Fruit fly (Drosophila melanogaster) whole organism, pupa: ENCODE data around the gene Noa36.

Source experiments
- CG10348 ChIP-seq: fragments of 200-800 bp; sonication (Bioruptor generic); IDR thresholded peaks from 2 replicates; pipeline ENCODE4 v1.3.6; 2022; ENCODE audit warnings: missing biosample characterization, missing genetic modification characterization
- CG14655 ChIP-seq: fragments of 200-800 bp; sonication (Bioruptor generic); optimal IDR thresholded peaks from 3 replicates; lab custom pipeline; 2017; ENCODE audit warnings: mild to moderate bottlenecking, missing biosample characterization, missing genetic modification reagents, missing genetic modification characterization
- CG17806 ChIP-seq: fragments of 200-800 bp; sonication (Bioruptor generic); optimal IDR thresholded peaks from 2 replicates; lab custom pipeline; 2018; ENCODE audit warnings: missing biosample characterization, mild to moderate bottlenecking, missing genetic modification characterization, moderate library complexity

- TF ChIP-seq CG10348 (GFP tag; lab: Robert Waterston, UW) (no peak), CG14655 (GFP tag; lab: Kevin White, UChicago) (no peak), CG17806 (no peak)
Measured at dm6 chr3R:28628696-28629095, 29.6 kb upstream of the Noa36 start.
